Fruit fly (Drosophila melanogaster): ENCODE measurements around the gene spel1.

The spel1 gene

dm6 chr2L:14337940-14338339 lies 23.9 kb upstream of the spel1 start, which contains the start of gene CG15286:
TSS of gene CG15286 (plus strand) at chr2L:14338240.
- TF ChIP-seq CG11617 (GFP tag; optimal IDR thresholded peaks at IDR 0.05) (no peak), Clk (GFP tag; optimal IDR thresholded peaks at IDR 0.05) (no peak), CG7045 (GFP tag; optimal IDR thresholded peaks at IDR 0.05) (no peak), tj (GFP tag; optimal IDR thresholded peaks at IDR 0.05) (no peak), CG5204 (GFP tag; optimal IDR thresholded peaks at IDR 0.05) (no peak)

- TF ChIP-seq CG33017 (tag; optimal IDR thresholded peaks at IDR 0.05), result no peak
- no peak for TF ChIP-seq cnc (optimal IDR thresholded peaks at IDR 0.05)
- no peak for TF ChIP-seq Mnt (GFP tag; optimal IDR thresholded peaks at IDR 0.05)
- no peak for TF ChIP-seq Hr96 (GFP tag; optimal IDR thresholded peaks at IDR 0.05)
- no peak for TF ChIP-seq Clk (GFP tag; optimal IDR thresholded peaks at IDR 0.05)
- no peak for TF ChIP-seq bab1 (GFP tag; optimal IDR thresholded peaks at IDR 0.05)
- no peak for TF ChIP-seq pad (GFP tag; optimal IDR thresholded peaks at IDR 0.05)
- TF ChIP-seq CG11617 (GFP tag; optimal IDR thresholded peaks at IDR 0.05), result no peak
- TF ChIP-seq CG5204 (GFP tag; optimal IDR thresholded peaks at IDR 0.05), result no peak
- no peak for TF ChIP-seq CG12768 (GFP tag; optimal IDR thresholded peaks at IDR 0.05)
- no peak for TF ChIP-seq CG14711 (tag; optimal IDR thresholded peaks at IDR 0.05)
- no peak for TF ChIP-seq toe (GFP tag; optimal IDR thresholded peaks at IDR 0.05)
- TF ChIP-seq Crg-1 (GFP tag; optimal IDR thresholded peaks at IDR 0.05), result no peak
- TF ChIP-seq CG7101 (tag; optimal IDR thresholded peaks at IDR 0.05), result no peak
- no peak for TF ChIP-seq ovo (GFP tag; optimal IDR thresholded peaks at IDR 0.05)
- TF ChIP-seq CG1620 (GFP tag; optimal IDR thresholded peaks at IDR 0.05), result no peak
- no peak for TF ChIP-seq tj (GFP tag; optimal IDR thresholded peaks at IDR 0.05)
Observed at dm6 chr2L:14340964-14341363, 20.9 kb upstream of the spel1 start.

dm6 chr2L:14346588-14346987 lies 15.3 kb upstream of the spel1 start, which contains the start of gene Send2:
TSS of gene Send2 (minus strand) at chr2L:14346688.
- TF ChIP-seq bab1 (GFP tag; optimal IDR thresholded peaks at IDR 0.05) (no peak), Crg-1 (GFP tag; optimal IDR thresholded peaks at IDR 0.05) (no peak), Hr96 (GFP tag; optimal IDR thresholded peaks at IDR 0.05) (no peak), cnc (optimal IDR thresholded peaks at IDR 0.05) (no peak), pad (GFP tag; optimal IDR thresholded peaks at IDR 0.05) (no peak), kay (GFP tag; ENCODE audit: borderline replicate concordance) (no peak), tj (GFP tag; optimal IDR thresholded peaks at IDR 0.05) (no peak), ovo (GFP tag; optimal IDR thresholded peaks at IDR 0.05) (no peak), toe (GFP tag; optimal IDR thresholded peaks at IDR 0.05) (no peak), CG5204 (GFP tag; optimal IDR thresholded peaks at IDR 0.05) (no peak), cic (GFP tag; optimal IDR thresholded peaks at IDR 0.05) (no peak), CG1620 (GFP tag; optimal IDR thresholded peaks at IDR 0.05) (no peak), Clk (GFP tag; optimal IDR thresholded peaks at IDR 0.05) (no peak), CG11617 (GFP tag; optimal IDR thresholded peaks at IDR 0.05) (no peak), CG12768 (GFP tag; optimal IDR thresholded peaks at IDR 0.05) (no peak), CG7045 (GFP tag; optimal IDR thresholded peaks at IDR 0.05) (no peak)

dm6 chr2L:14348602-14349001 lies 13.3 kb upstream of the spel1 start, which contains the start of gene mTTF:
TSS of gene mTTF (minus strand) at chr2L:14348790.
- no peak for TF ChIP-seq CG1620 (GFP tag; optimal IDR thresholded peaks at IDR 0.05)
- TF ChIP-seq bab1 (GFP tag; optimal IDR thresholded peaks at IDR 0.05), result peak; percentile 71
- TF ChIP-seq CG7101 (tag; optimal IDR thresholded peaks at IDR 0.05), result no peak
- no peak for TF ChIP-seq ovo (GFP tag; optimal IDR thresholded peaks at IDR 0.05)
- no peak for TF ChIP-seq Hr96 (GFP tag; optimal IDR thresholded peaks at IDR 0.05)
- no peak for TF ChIP-seq CG11617 (GFP tag; optimal IDR thresholded peaks at IDR 0.05)

- TF ChIP-seq CG1620 (GFP tag; optimal IDR thresholded peaks at IDR 0.05), result no peak
- no peak for TF ChIP-seq cic (GFP tag; optimal IDR thresholded peaks at IDR 0.05)
Observed at dm6 chr2L:14350587-14350986, 11.3 kb upstream of the spel1 start.

- TF ChIP-seq CG1620 (GFP tag; optimal IDR thresholded peaks at IDR 0.05) (no peak), kay (GFP tag; ENCODE audit: borderline replicate concordance) (peak; percentile 21)
Observed at dm6 chr2L:14351441-14352127, 10.3 kb upstream of the spel1 start, which contains the start of gene CG43052. TSS of gene CG43052 (plus strand) at chr2L:14352077.

dm6 chr2L:14355033-14355851 lies 6.6 kb upstream of the spel1 start, which contains the start of gene Rab14:
TSS of gene Rab14 (plus strand) at chr2L:14355145.
- TF ChIP-seq toe (GFP tag; optimal IDR thresholded peaks at IDR 0.05) (peak; percentile 39), CG11617 (GFP tag; optimal IDR thresholded peaks at IDR 0.05) (peak; percentile 75), cnc (optimal IDR thresholded peaks at IDR 0.05) (no peak), CG7045 (GFP tag; optimal IDR thresholded peaks at IDR 0.05) (peak; percentile 77), Crg-1 (GFP tag; optimal IDR thresholded peaks at IDR 0.05) (peak; percentile 33), Hr96 (GFP tag; optimal IDR thresholded peaks at IDR 0.05) (peak; percentile 58), tj (GFP tag; optimal IDR thresholded peaks at IDR 0.05) (peak; percentile 40), Mnt (GFP tag; optimal IDR thresholded peaks at IDR 0.05) (peak; percentile 100), CG5204 (GFP tag; optimal IDR thresholded peaks at IDR 0.05) (peak; percentile 76), Clk (GFP tag; optimal IDR thresholded peaks at IDR 0.05) (peak; percentile 49), CG12768 (GFP tag; optimal IDR thresholded peaks at IDR 0.05) (peak; percentile 70), CG1620 (GFP tag; optimal IDR thresholded peaks at IDR 0.05) (peak; percentile 40), CG33017 (tag; optimal IDR thresholded peaks at IDR 0.05) (peak; percentile 87), CG14711 (tag; optimal IDR thresholded peaks at IDR 0.05) (peak; percentile 59), pad (GFP tag; optimal IDR thresholded peaks at IDR 0.05) (peak; percentile 56), bab1 (GFP tag; optimal IDR thresholded peaks at IDR 0.05) (peak; percentile 46), CG7101 (tag; optimal IDR thresholded peaks at IDR 0.05) (peak; percentile 82), kay (GFP tag; ENCODE audit: borderline replicate concordance) (peak; percentile 94), ovo (GFP tag; optimal IDR thresholded peaks at IDR 0.05) (no peak), cic (GFP tag; optimal IDR thresholded peaks at IDR 0.05) (peak; percentile 49)

Data from whole organism, adult.